Fruit fly (Drosophila melanogaster) whole organism, embryonic: Measurements from ENCODE around the gene CG31797.

ENCODE experiments used
- CG1233 ChIP-seq: fragments of 200-800 bp; sonication (Bioruptor generic); optimal IDR thresholded peaks from 4 replicates; lab custom pipeline; 2018; ENCODE audit warnings: missing biosample characterization, mild to moderate bottlenecking, missing genetic modification characterization
- CG15011 ChIP-seq: fragments of 200-800 bp; sonication (Bioruptor generic); optimal IDR thresholded peaks from 3 replicates; lab custom pipeline; 2018; ENCODE audit warnings: missing biosample characterization, mild to moderate bottlenecking, missing genetic modification characterization
- CG16815 ChIP-seq: fragments of 200-800 bp; sonication (Bioruptor generic); optimal IDR thresholded peaks from 3 replicates; lab custom pipeline; 2017; ENCODE audit warnings: missing biosample characterization, mild to moderate bottlenecking, missing genetic modification characterization
- CG16863 ChIP-seq: fragments of 200-800 bp; sonication (Bioruptor generic); optimal IDR thresholded peaks from 3 replicates; lab custom pipeline; 2016; ENCODE audit warnings: missing biosample characterization, missing genetic modification characterization
- CG3847 ChIP-seq: fragments of 200-800 bp; sonication (Bioruptor generic); IDR thresholded peaks from 2 replicates; pipeline ENCODE4 v1.3.6; 2022; ENCODE audit warnings: missing biosample characterization, missing genetic modification characterization
- CG42726 ChIP-seq: fragments of 200-800 bp; sonication (Bioruptor generic); IDR thresholded peaks from 2 replicates; pipeline ENCODE4 v1.3.6; 2022; ENCODE audit warnings: missing biosample characterization, missing genetic modification characterization; ENCODE audit not compliant: partially characterized antibody
- br ChIP-seq: fragments of >200 bp; optimal IDR thresholded peaks from 2 replicates; lab custom pipeline; 2017
- gro ChIP-seq: fragments of 200-800 bp; sonication (Bioruptor generic); optimal IDR thresholded peaks from 2 replicates; lab custom pipeline; 2016; ENCODE audit warnings: missing biosample characterization, missing genetic modification characterization
- hb ChIP-seq: fragments of 200-800 bp; sonication (Bioruptor generic); IDR thresholded peaks from 3 replicates; pipeline ENCODE4 v1.3.6; 2022; ENCODE audit warnings: missing biosample characterization, missing genetic modification characterization; ENCODE audit not compliant: partially characterized antibody
- pan ChIP-seq, 4 experiments: fragments of >200 bp in 3 of 4; fragments of 200-800 bp in 1 of 4; sonication (Bioruptor generic) in 1 of 4; optimal IDR thresholded peaks in 3 of 4; IDR thresholded peaks in 1 of 4; 2 replicates each; pipeline versions ENCODE4 v1.3.6 to Lab custom; 2017 to 2022; ENCODE audit warnings: missing biosample characterization in 2 of 4, missing genetic modification characterization in 2 of 4, mixed read lengths in 1 of 4
- sc ChIP-seq, 3 experiments: fragments of >200 bp in 2 of 3; fragments of 200-800 bp in 1 of 3; sonication (Bioruptor generic) in 1 of 3; optimal IDR thresholded peaks; 2 replicates in 2 of 3; 3 replicates in 1 of 3; lab custom pipeline; 2017; ENCODE audit warnings: mild to moderate bottlenecking in 1 of 3, missing biosample characterization in 1 of 3, missing genetic modification characterization in 1 of 3, missing genetic modification reagents in 1 of 3
- slp2 ChIP-seq: fragments of 200-800 bp; sonication (Bioruptor generic); optimal IDR thresholded peaks from 2 replicates; lab custom pipeline; 2016; ENCODE audit warnings: missing biosample characterization, missing genetic modification characterization

DNA sequence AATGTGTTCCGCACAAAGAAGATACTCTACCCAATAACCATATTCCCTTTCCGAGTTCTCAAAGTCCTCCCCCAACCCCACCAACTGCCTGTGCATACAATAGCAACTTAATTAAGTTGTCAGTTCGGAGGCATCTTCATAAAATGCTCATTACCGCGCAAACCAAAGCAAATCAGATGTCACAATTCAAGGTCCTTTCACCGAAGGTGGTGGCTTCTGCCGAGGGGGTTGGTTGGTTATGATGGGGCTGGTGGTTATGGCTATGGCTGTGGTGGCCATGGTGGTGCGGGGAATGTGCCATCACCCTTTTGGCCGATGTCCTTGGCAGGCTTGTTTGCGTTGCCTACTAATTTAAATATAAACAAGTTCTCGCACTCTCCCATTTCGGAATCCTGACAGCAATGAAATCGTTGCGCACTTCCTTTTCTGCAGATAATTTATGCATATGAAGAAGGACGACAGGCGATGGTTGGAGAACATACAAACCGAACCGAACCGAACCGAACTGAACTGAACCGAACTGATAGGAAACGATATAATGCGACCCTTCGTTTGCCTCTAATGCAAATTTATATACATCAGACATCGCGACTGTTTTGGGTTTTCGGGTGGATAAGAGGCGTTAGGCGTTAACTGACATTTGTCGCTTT lies 26.3 kb downstream of the CG31797 start:
- TF ChIP-seq CG42726 (GFP tag; lab: Robert Waterston, UW) (no peak), CG16815 (no peak), CG15011 (no peak), CG3847 (no peak), br (lab: Kevin White, UChicago) (no peak), hb (GFP tag; lab: Robert Waterston, UW) (no peak), slp2 (GFP tag; lab: Kevin White, UChicago) (no peak), CG1233 (GFP tag; lab: Kevin White, UChicago) (no peak), gro (no peak), CG16863 (no peak), sc (optimal IDR thresholded peaks at IDR 0.05; lab: Kevin White, UChicago) (no peak), sc (GFP tag; optimal IDR thresholded peaks at IDR 0.05; lab: Kevin White, UChicago) (no peak), pan (optimal IDR thresholded peaks at IDR 0.05; lab: Kevin White, UChicago) (no peak), pan (GFP tag; optimal IDR thresholded peaks at IDR 0.05 in 1 of 2, IDR thresholded peaks at IDR 0.05 in 1 of 2) (no peak)
